In genomic region chrX:7659591-7660433, ce11 we compare ENCODE assay signal across 2 worm cellular contexts.
TF ChIP-seq lines count a peak whose summit lies in the region.

No protein-coding gene starts in this region.

TF ChIP-seq in whole organism, L1 larva, 84 proteins besides CTCF, POLR2A, EP300 and RAD21 (continued from another document):
- TF ChIP-seq mdl-1 (tag; optimal IDR thresholded peaks at IDR 0.05; lab: Kevin White, UChicago) (peak in 1 of 2 experiments; percentile 53), ama-1 (optimal IDR thresholded peaks at IDR 0.05; lab: Kevin White, UChicago) (no peak), nhr-28 (tag; optimal IDR thresholded peaks at IDR 0.05; lab: Kevin White, UChicago) (no peak), pag-3 (tag; optimal IDR thresholded peaks at IDR 0.05; lab: Kevin White, UChicago; ENCODE audit: borderline replicate concordance, insufficient read depth) (no peak), sup-37 (GFP tag; optimal IDR thresholded peaks at IDR 0.05; lab: Kevin White, UChicago) (no peak), elt-3 (tag; optimal IDR thresholded peaks at IDR 0.05; lab: Kevin White, UChicago) (peak in 2 of 6 experiments; percentile 24 to 30), efl-1 (optimal IDR thresholded peaks at IDR 0.05; lab: Kevin White, UChicago) (no peak), efl-1 (GFP tag; optimal IDR thresholded peaks at IDR 0.05 in 1 of 2; lab: Kevin White, UChicago) (peak in 1 of 2 experiments; percentile 91), nhr-20 (tag; optimal IDR thresholded peaks at IDR 0.05; lab: Kevin White, UChicago) (peak; percentile 75), ceh-82 (tag; optimal IDR thresholded peaks at IDR 0.05; lab: Kevin White, UChicago) (no peak), lin-14 (GFP tag; optimal IDR thresholded peaks at IDR 0.05; lab: Kevin White, UChicago) (peak; percentile 59), nhr-90 (tag; optimal IDR thresholded peaks at IDR 0.05; lab: Kevin White, UChicago; ENCODE audit: poor library complexity) (peak; percentile 36), zip-4 (GFP tag; optimal IDR thresholded peaks at IDR 0.05; lab: Kevin White, UChicago) (no peak), mef-2 (tag; optimal IDR thresholded peaks at IDR 0.05; lab: Kevin White, UChicago) (no peak)

TF ChIP-seq in whole organism, L2 larva, 48 proteins besides CTCF, POLR2A, EP300 and RAD21 (continued from another document):
- TF ChIP-seq sma-9 (GFP tag; optimal IDR thresholded peaks at IDR 0.05; lab: Kevin White, UChicago), result peak; percentile 8
- no peak for TF ChIP-seq sma-9 (tag; optimal IDR thresholded peaks at IDR 0.05; lab: Kevin White, UChicago)
- TF ChIP-seq peb-1 (tag; optimal IDR thresholded peaks at IDR 0.05; lab: Kevin White, UChicago), result no peak
- TF ChIP-seq ztf-4 (tag; optimal IDR thresholded peaks at IDR 0.05; lab: Kevin White, UChicago), result no peak
- no peak for TF ChIP-seq mdl-1 (tag; optimal IDR thresholded peaks at IDR 0.05; lab: Kevin White, UChicago)
- peak; percentile 14 for TF ChIP-seq F13H6.1 (tag; optimal IDR thresholded peaks at IDR 0.05; lab: Kevin White, UChicago)
- no peak for TF ChIP-seq nhr-12 (tag; optimal IDR thresholded peaks at IDR 0.05; lab: Kevin White, UChicago)
- no peak for TF ChIP-seq mab-5 (tag; optimal IDR thresholded peaks at IDR 0.05; lab: Kevin White, UChicago)
- peak; percentile 34 for TF ChIP-seq nhr-25 (tag; optimal IDR thresholded peaks at IDR 0.05; lab: Kevin White, UChicago)
- TF ChIP-seq R02D3.7 (tag; optimal IDR thresholded peaks at IDR 0.05; lab: Kevin White, UChicago), result no peak
- TF ChIP-seq nhr-129 (tag; optimal IDR thresholded peaks at IDR 0.05; lab: Kevin White, UChicago), result peak; percentile 73
- TF ChIP-seq C34F6.9 (tag; optimal IDR thresholded peaks at IDR 0.05; lab: Kevin White, UChicago), result no peak
- no peak for TF ChIP-seq dmd-4 (tag; optimal IDR thresholded peaks at IDR 0.05; lab: Kevin White, UChicago)
- no peak for TF ChIP-seq sem-4 (tag; optimal IDR thresholded peaks at IDR 0.05; lab: Kevin White, UChicago)
- TF ChIP-seq fos-1 (tag; optimal IDR thresholded peaks at IDR 0.05; lab: Kevin White, UChicago), result no peak
- TF ChIP-seq nhr-237 (tag; optimal IDR thresholded peaks at IDR 0.05; lab: Kevin White, UChicago), result no peak
- TF ChIP-seq ceh-16 (tag; optimal IDR thresholded peaks at IDR 0.05; lab: Kevin White, UChicago), result no peak
